Worm (Caenorhabditis elegans): ENCODE measurements around the gene endu-2.

endu-2 gene

ce11 chrX:8294586-8294985 lies 52.5 kb downstream of the endu-2 start, which contains the start of gene R09F10.3:
R09F10.3 (plus strand) TSS chrX:8294625.
- TF ChIP-seq unc-120 (tag; optimal IDR thresholded peaks at IDR 0.05; ENCODE audit: poor library complexity, severe bottlenecking), result no peak
- no peak for TF ChIP-seq nhr-28 (tag; optimal IDR thresholded peaks at IDR 0.05)
- no peak for TF ChIP-seq ztf-11 (tag; optimal IDR thresholded peaks at IDR 0.05)
- TF ChIP-seq zip-8 (tag; optimal IDR thresholded peaks at IDR 0.05), result no peak
- TF ChIP-seq sem-2 (GFP tag; optimal IDR thresholded peaks at IDR 0.05), result no peak

ce11 chrX:8297333-8297732 lies 55.2 kb downstream of the endu-2 start:
- TF ChIP-seq nhr-28 (tag; optimal IDR thresholded peaks at IDR 0.05), result no peak
- TF ChIP-seq nhr-237 (tag; optimal IDR thresholded peaks at IDR 0.05), result no peak
- TF ChIP-seq bed-3 (GFP tag; optimal IDR thresholded peaks at IDR 0.05), result no peak
- TF ChIP-seq elt-3 (tag; optimal IDR thresholded peaks at IDR 0.05), result no peak
- TF ChIP-seq zip-8 (tag; optimal IDR thresholded peaks at IDR 0.05), result no peak
- no peak for TF ChIP-seq mep-1 (tag; optimal IDR thresholded peaks at IDR 0.05)
- TF ChIP-seq mab-5 (tag; optimal IDR thresholded peaks at IDR 0.05), result no peak
- no peak for TF ChIP-seq nhr-76 (tag; optimal IDR thresholded peaks at IDR 0.05)
- no peak for TF ChIP-seq ham-2 (GFP tag; optimal IDR thresholded peaks at IDR 0.05)
- TF ChIP-seq unc-120 (tag; optimal IDR thresholded peaks at IDR 0.05; ENCODE audit: poor library complexity, severe bottlenecking), result no peak
- no peak for TF ChIP-seq ceh-39 (tag; optimal IDR thresholded peaks at IDR 0.05)
- no peak for TF ChIP-seq lin-32 (GFP tag; optimal IDR thresholded peaks at IDR 0.05)

All from whole organism, mixed stage, embryonic.